Fruit fly (Drosophila melanogaster) whole organism, embryonic: ENCODE results near the gene Rtca.

Experiments
- Atf3 ChIP-seq: fragments of 200-800 bp; sonication (Bioruptor generic); optimal IDR thresholded peaks from 3 replicates; lab custom pipeline; 2016; ENCODE audit warnings: missing biosample characterization, missing genetic modification characterization
- Bdp1 ChIP-seq: fragments of 200-800 bp; sonication (Bioruptor generic); optimal IDR thresholded peaks from 3 replicates; lab custom pipeline; 2016; ENCODE audit warnings: missing biosample characterization, missing genetic modification characterization
- Blimp-1 ChIP-seq: fragments of 200-800 bp; sonication (Bioruptor generic); optimal IDR thresholded peaks from 3 replicates; lab custom pipeline; 2018; ENCODE audit warnings: missing biosample characterization, missing genetic modification characterization, mild to moderate bottlenecking, moderate library complexity, missing genetic modification reagents
- CG11093 ChIP-seq: fragments of 200-800 bp; sonication (Bioruptor generic); IDR thresholded peaks from 3 replicates; pipeline ENCODE4 v1.3.6; 2022; ENCODE audit warnings: missing biosample characterization, missing genetic modification characterization
- CG1233 ChIP-seq: fragments of 200-800 bp; sonication (Bioruptor generic); optimal IDR thresholded peaks from 4 replicates; lab custom pipeline; 2018; ENCODE audit warnings: missing biosample characterization, mild to moderate bottlenecking, missing genetic modification characterization
- CG13287 ChIP-seq: fragments of 200-800 bp; sonication (Bioruptor generic); IDR thresholded peaks from 2 replicates; pipeline ENCODE4 v1.3.6; 2022; ENCODE audit warnings: missing biosample characterization, missing genetic modification characterization; ENCODE audit not compliant: partially characterized antibody
- CG14965 ChIP-seq: fragments of 200-800 bp; sonication (Bioruptor generic); optimal IDR thresholded peaks from 2 replicates; lab custom pipeline; 2016; ENCODE audit warnings: missing biosample characterization, missing genetic modification characterization, borderline replicate concordance
- CG15269 ChIP-seq: fragments of 200-800 bp; sonication (Bioruptor generic); optimal IDR thresholded peaks from 2 replicates; lab custom pipeline; 2018; ENCODE audit warnings: missing biosample characterization, mild to moderate bottlenecking, missing genetic modification characterization, moderate library complexity
- CG15514 ChIP-seq: fragments of 200-800 bp; sonication (Bioruptor generic); optimal IDR thresholded peaks from 3 replicates; lab custom pipeline; 2017; ENCODE audit warnings: missing biosample characterization, missing genetic modification characterization, mild to moderate bottlenecking, moderate library complexity, missing genetic modification reagents
- CG15601 ChIP-seq: fragments of 200-800 bp; sonication (Bioruptor generic); optimal IDR thresholded peaks from 3 replicates; lab custom pipeline; 2019; ENCODE audit warnings: missing biosample characterization, mild to moderate bottlenecking, missing genetic modification characterization, moderate library complexity
- CG16779 ChIP-seq: fragments of 200-800 bp; sonication (Bioruptor generic); IDR thresholded peaks from 2 replicates; pipeline ENCODE4 v1.3.6; 2022; ENCODE audit warnings: missing biosample characterization, missing genetic modification characterization
- CG17359 ChIP-seq: fragments of 200-800 bp; sonication (Bioruptor generic); optimal IDR thresholded peaks from 3 replicates; lab custom pipeline; 2018; ENCODE audit warnings: missing biosample characterization, mild to moderate bottlenecking, missing genetic modification characterization, moderate library complexity
- CG31441 ChIP-seq: fragments of 200-800 bp; sonication (Bioruptor generic); IDR thresholded peaks from 2 replicates; pipeline ENCODE4 v1.3.6; 2022; ENCODE audit warnings: missing biosample characterization, missing genetic modification characterization
- CG4730 ChIP-seq: fragments of 200-800 bp; sonication (Bioruptor generic); IDR thresholded peaks from 2 replicates; pipeline ENCODE4 v1.3.6; 2022; ENCODE audit warnings: missing biosample characterization, missing genetic modification characterization
- CG7963 ChIP-seq: fragments of 200-800 bp; sonication (Bioruptor generic); IDR thresholded peaks from 3 replicates; pipeline ENCODE4 v1.3.6; 2022; ENCODE audit warnings: missing biosample characterization, missing genetic modification characterization; ENCODE audit not compliant: partially characterized antibody
- CG8924 ChIP-seq: fragments of 200-800 bp; optimal IDR thresholded peaks from 3 replicates; lab custom pipeline; 2019; ENCODE audit warnings: missing biosample characterization, mild to moderate bottlenecking, missing genetic modification characterization, moderate library complexity
- CG9215 ChIP-seq: fragments of 200-800 bp; sonication (Bioruptor generic); IDR thresholded peaks from 2 replicates; pipeline ENCODE4 v1.3.6; 2022; ENCODE audit warnings: missing biosample characterization, missing genetic modification characterization
- CG9876 ChIP-seq: fragments of 200-800 bp; sonication (Bioruptor generic); optimal IDR thresholded peaks from 2 replicates; lab custom pipeline; 2016; ENCODE audit warnings: missing biosample characterization, missing genetic modification characterization
- CTCF ChIP-seq: fragments of 200-800 bp; sonication (Bioruptor generic); optimal IDR thresholded peaks from 2 replicates; lab custom pipeline; 2017; ENCODE audit warnings: missing biosample characterization, mild to moderate bottlenecking, missing genetic modification characterization, moderate library complexity
- Hmr ChIP-seq: fragments of 200-800 bp; sonication (Bioruptor generic); optimal IDR thresholded peaks from 3 replicates; lab custom pipeline; 2017; ENCODE audit warnings: mild to moderate bottlenecking, missing biosample characterization, missing genetic modification reagents, missing genetic modification characterization
- Lpt ChIP-seq: fragments of >200 bp; optimal IDR thresholded peaks from 2 replicates; lab custom pipeline; 2018; ENCODE audit warnings: missing biosample characterization, missing genetic modification characterization
- MTF-1 ChIP-seq: fragments of 200-800 bp; sonication (Bioruptor generic); optimal IDR thresholded peaks from 2 replicates; lab custom pipeline; 2018; ENCODE audit warnings: missing biosample characterization, mild to moderate bottlenecking, missing genetic modification characterization, borderline replicate concordance
- Mad ChIP-seq: fragments of 200-800 bp; sonication (Bioruptor generic); optimal IDR thresholded peaks from 2 replicates; lab custom pipeline; 2016; ENCODE audit warnings: missing biosample characterization, missing genetic modification characterization
- NfI ChIP-seq: fragments of 200-800 bp; sonication (Bioruptor generic); optimal IDR thresholded peaks from 3 replicates; lab custom pipeline; 2018; ENCODE audit warnings: missing biosample characterization, mild to moderate bottlenecking, missing genetic modification characterization, moderate library complexity
- Six4 ChIP-seq: fragments of 200-800 bp; sonication (Bioruptor generic); optimal IDR thresholded peaks from 2 replicates; lab custom pipeline; 2016; ENCODE audit warnings: missing biosample characterization, missing genetic modification characterization
- ap ChIP-seq: fragments of 200-800 bp; sonication (Bioruptor generic); IDR thresholded peaks from 2 replicates; pipeline ENCODE4 v1.3.6; 2022; ENCODE audit warnings: missing biosample characterization, missing genetic modification characterization
- ase ChIP-seq: fragments of 200-800 bp; sonication (Bioruptor generic); IDR thresholded peaks from 3 replicates; pipeline ENCODE4 v1.3.6; 2022; ENCODE audit warnings: missing biosample characterization, missing genetic modification characterization
- cas ChIP-seq: fragments of 200-800 bp; sonication (Bioruptor generic); IDR thresholded peaks from 2 replicates; pipeline ENCODE4 v1.3.6; 2022; ENCODE audit warnings: missing biosample characterization, missing genetic modification characterization
- chm ChIP-seq: fragments of 200-800 bp; sonication (Bioruptor generic); IDR thresholded peaks from 2 replicates; pipeline ENCODE4 v1.3.6; 2022; ENCODE audit warnings: missing biosample characterization, missing genetic modification characterization
- chn ChIP-seq: fragments of 200-800 bp; sonication (Bioruptor generic); optimal IDR thresholded peaks from 2 replicates; lab custom pipeline; 2016; ENCODE audit warnings: missing biosample characterization, missing genetic modification characterization
- croc ChIP-seq: fragments of 200-800 bp; sonication (Bioruptor generic); conservative IDR thresholded peaks from 3 replicates; pipeline ENCODE4 v1.3.6; 2022; ENCODE audit warnings: missing biosample characterization, missing genetic modification characterization
- fd96Cb ChIP-seq: fragments of 200-800 bp; sonication (Bioruptor generic); optimal IDR thresholded peaks from 2 replicates; lab custom pipeline; 2018; ENCODE audit warnings: missing biosample characterization, mild to moderate bottlenecking, missing genetic modification characterization, moderate library complexity
- gce ChIP-seq: fragments of 200-800 bp; sonication (Bioruptor generic); IDR thresholded peaks from 3 replicates; pipeline ENCODE4 v1.3.6; 2022; ENCODE audit warnings: missing biosample characterization, missing genetic modification characterization
- grn ChIP-seq: fragments of 200-800 bp; sonication (Bioruptor generic); optimal IDR thresholded peaks from 3 replicates; lab custom pipeline; 2017; ENCODE audit warnings: missing biosample characterization, missing genetic modification characterization
- kah ChIP-seq: fragments of 200-800 bp; sonication (Bioruptor generic); optimal IDR thresholded peaks from 2 replicates; lab custom pipeline; 2018; ENCODE audit warnings: missing biosample characterization, mild to moderate bottlenecking, missing genetic modification characterization
- lab ChIP-seq: fragments of 200-800 bp; sonication (Bioruptor generic); optimal IDR thresholded peaks from 3 replicates; lab custom pipeline; 2017; ENCODE audit warnings: missing biosample characterization, missing genetic modification characterization, mild to moderate bottlenecking, moderate library complexity, missing genetic modification reagents
- mld ChIP-seq: fragments of 200-800 bp; sonication (Bioruptor generic); IDR thresholded peaks from 3 replicates; pipeline ENCODE4 v1.3.6; 2022; ENCODE audit warnings: missing biosample characterization, missing genetic modification characterization; ENCODE audit not compliant: partially characterized antibody
- odd ChIP-seq: fragments of 200-800 bp; sonication (Bioruptor generic); optimal IDR thresholded peaks from 2 replicates; lab custom pipeline; 2017; ENCODE audit warnings: missing biosample characterization, mild to moderate bottlenecking, missing genetic modification characterization
- pum ChIP-seq: fragments of 200-800 bp; sonication (Bioruptor generic); optimal IDR thresholded peaks from 2 replicates; lab custom pipeline; 2016; ENCODE audit warnings: missing biosample characterization, missing genetic modification characterization
- ro ChIP-seq: fragments of 200-800 bp; sonication (Bioruptor generic); IDR thresholded peaks from 2 replicates; pipeline ENCODE4 v1.3.6; 2022; ENCODE audit warnings: missing biosample characterization, missing genetic modification characterization
- schlank ChIP-seq: fragments of 200-800 bp; sonication (Bioruptor generic); optimal IDR thresholded peaks from 2 replicates; lab custom pipeline; 2018; ENCODE audit warnings: missing biosample characterization, mild to moderate bottlenecking, missing genetic modification characterization
- sd ChIP-seq: fragments of 200-800 bp; sonication (Bioruptor generic); optimal IDR thresholded peaks from 3 replicates; lab custom pipeline; 2018; ENCODE audit warnings: missing biosample characterization, mild to moderate bottlenecking, missing genetic modification characterization, moderate library complexity
- sim ChIP-seq: fragments of 200-800 bp; sonication (Bioruptor generic); IDR thresholded peaks from 2 replicates; pipeline ENCODE4 v1.3.6; 2022; ENCODE audit warnings: missing biosample characterization, missing genetic modification characterization
- stc ChIP-seq: fragments of 200-800 bp; sonication (Bioruptor generic); IDR thresholded peaks from 2 replicates; pipeline ENCODE4 v1.3.6; 2022; ENCODE audit warnings: missing biosample characterization, missing genetic modification characterization
- tgo ChIP-seq: fragments of 200-800 bp; sonication (Bioruptor generic); IDR thresholded peaks from 3 replicates; pipeline ENCODE4 v1.3.6; 2022; ENCODE audit warnings: missing biosample characterization, missing genetic modification characterization
- toy ChIP-seq: fragments of 200-800 bp; sonication (Bioruptor generic); IDR thresholded peaks from 2 replicates; pipeline ENCODE4 v1.3.6; 2022; ENCODE audit warnings: missing biosample characterization, missing genetic modification characterization
- tup ChIP-seq: fragments of 200-800 bp; sonication (Bioruptor generic); optimal IDR thresholded peaks from 2 replicates; lab custom pipeline; 2016; ENCODE audit warnings: missing biosample characterization, mild to moderate bottlenecking, missing genetic modification characterization, moderate library complexity
- twi ChIP-seq: fragments of 200-800 bp; optimal IDR thresholded peaks from 2 replicates; lab custom pipeline; 2019; ENCODE audit warnings: missing biosample characterization, mild to moderate bottlenecking, missing genetic modification characterization, moderate library complexity

The Rtca gene

DNA sequence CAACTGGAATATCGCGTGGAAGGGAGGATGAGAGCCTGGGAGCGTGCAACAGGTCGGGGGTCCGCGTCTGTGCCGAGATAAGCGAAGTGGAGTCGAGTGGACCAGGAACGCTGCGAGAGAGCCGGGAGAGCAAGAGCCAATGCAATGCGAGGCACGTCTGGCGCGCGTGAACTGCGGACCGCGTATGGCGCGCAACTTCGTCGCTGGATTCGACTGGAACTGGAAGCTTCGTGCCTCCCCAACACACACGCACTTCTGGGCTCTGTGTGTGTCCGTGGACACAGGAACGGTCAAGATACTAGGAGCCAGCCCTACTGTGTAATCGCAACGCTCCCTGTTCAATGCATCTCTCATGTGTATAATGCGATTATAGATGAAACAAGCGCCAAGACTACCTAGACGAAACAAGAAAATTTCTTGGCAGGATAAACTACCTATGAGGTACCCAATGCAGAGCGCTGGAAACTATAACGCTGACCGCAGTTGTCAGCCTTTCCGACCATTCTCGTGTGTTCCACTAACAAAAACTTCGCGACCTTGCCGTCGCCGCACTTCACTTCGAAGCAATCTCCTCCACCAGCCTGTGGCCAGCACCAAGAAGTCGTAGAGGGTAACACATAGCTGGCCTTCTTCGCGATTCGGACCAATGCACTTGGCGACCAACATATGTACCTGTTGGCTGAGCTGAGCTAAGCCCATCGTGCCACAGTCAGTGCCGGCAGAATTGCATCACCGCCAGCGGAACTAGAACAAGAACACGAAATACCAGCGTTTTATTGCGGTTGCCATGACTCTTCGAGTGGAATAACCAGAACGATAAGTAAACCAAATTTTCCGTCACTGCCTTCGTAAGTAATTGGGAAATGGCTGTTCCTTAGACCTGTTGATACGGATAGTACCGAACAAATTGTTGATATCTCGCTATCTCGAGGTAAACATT lies at the start of gene Rtca (continued):
- peak; percentile 32 for TF ChIP-seq chn
- TF ChIP-seq cas (GFP tag; lab: Robert Waterston, UW), result no peak
- TF ChIP-seq pum (GFP tag; lab: Kevin White, UChicago), result peak; percentile 45
- peak; percentile 53 for TF ChIP-seq fd96Cb (tag; lab: Kevin White, UChicago)
- peak; percentile 70 for TF ChIP-seq CG31441
- no peak for TF ChIP-seq twi (tag; lab: Kevin White, UChicago)
- TF ChIP-seq toy (GFP tag; lab: Robert Waterston, UW), result no peak
- TF ChIP-seq CG16779 (GFP tag; lab: Robert Waterston, UW), result no peak
- TF ChIP-seq CG11093 (GFP tag; lab: Robert Waterston, UW), result peak; percentile 38; the same call in 1 of the 3 replicates
- peak; percentile 4 for TF ChIP-seq CG15601
- peak; percentile 25 for TF ChIP-seq CG9876 (GFP tag; lab: Kevin White, UChicago)
- TF ChIP-seq grn (GFP tag; lab: Kevin White, UChicago), result no peak
- no peak for TF ChIP-seq CTCF (GFP tag; lab: Kevin White, UChicago)
- peak; percentile 35 for TF ChIP-seq Mad
- TF ChIP-seq CG4730 (GFP tag; lab: Robert Waterston, UW), result no peak
- 0 out of 2 replicates have a peak, but pooled peaks have one; percentile 13 for TF ChIP-seq CG13287 (GFP tag; lab: Robert Waterston, UW)
- peak; percentile 84 for TF ChIP-seq Hmr (GFP tag; lab: Kevin White, UChicago)
- no peak for TF ChIP-seq Lpt (GFP tag; lab: Kevin White, UChicago)
- peak; percentile 43 for TF ChIP-seq schlank
- TF ChIP-seq ase (GFP tag; lab: Robert Waterston, UW), result no peak
- peak; percentile 54 for TF ChIP-seq odd (GFP tag; lab: Kevin White, UChicago)
- TF ChIP-seq CG17359 (tag; lab: Kevin White, UChicago), result peak; percentile 58
- TF ChIP-seq stc (GFP tag; lab: Robert Waterston, UW), result peak; percentile 57; the same call in 1 of the 2 replicates
- peak; percentile 74 for TF ChIP-seq sd
- no peak for TF ChIP-seq mld (GFP tag; lab: Robert Waterston, UW)
- no peak for TF ChIP-seq CG14965 (GFP tag; lab: Kevin White, UChicago)
- TF ChIP-seq sim (GFP tag; lab: Robert Waterston, UW), result no peak
- TF ChIP-seq lab (GFP tag; lab: Kevin White, UChicago), result peak; percentile 89
- TF ChIP-seq Blimp-1 (GFP tag; lab: Kevin White, UChicago), result peak; percentile 54
- 0 out of 3 replicates have a peak, but pooled peaks have one; percentile 18 for TF ChIP-seq croc (GFP tag; lab: Robert Waterston, UW)
- peak; percentile 77 for TF ChIP-seq NfI
- no peak for TF ChIP-seq CG7963 (GFP tag; lab: Robert Waterston, UW)
- peak; percentile 22 for TF ChIP-seq kah
- peak; percentile 12 for TF ChIP-seq MTF-1 (GFP tag; lab: Kevin White, UChicago)
- peak; percentile 20; the same call in 1 of the 2 replicates for TF ChIP-seq ap (GFP tag; lab: Robert Waterston, UW)
- TF ChIP-seq Atf3 (GFP tag; lab: Kevin White, UChicago), result no peak
- no peak for TF ChIP-seq chm (GFP tag; lab: Robert Waterston, UW)
- TF ChIP-seq CG15514, result peak; percentile 73
- TF ChIP-seq Bdp1, result peak; percentile 23
- TF ChIP-seq gce (GFP tag; lab: Robert Waterston, UW), result no peak
- 0 out of 2 replicates have a peak, but pooled peaks have one; percentile 11 for TF ChIP-seq ro (GFP tag; lab: Robert Waterston, UW)
- peak; percentile 62 for TF ChIP-seq CG8924 (tag; lab: Kevin White, UChicago)
- TF ChIP-seq CG9215 (GFP tag; lab: Robert Waterston, UW), result peak; percentile 62
- no peak for TF ChIP-seq tup (GFP tag; lab: Kevin White, UChicago)
- TF ChIP-seq CG1233, result peak; percentile 51
- peak; percentile 82 for TF ChIP-seq CG15269 (tag; lab: Kevin White, UChicago)
- TF ChIP-seq tgo (GFP tag; lab: Robert Waterston, UW), result peak; percentile 72
- TF ChIP-seq Six4, result peak; percentile 33
